Fruit fly (Drosophila melanogaster): ENCODE results near the gene Myb.

DNA sequence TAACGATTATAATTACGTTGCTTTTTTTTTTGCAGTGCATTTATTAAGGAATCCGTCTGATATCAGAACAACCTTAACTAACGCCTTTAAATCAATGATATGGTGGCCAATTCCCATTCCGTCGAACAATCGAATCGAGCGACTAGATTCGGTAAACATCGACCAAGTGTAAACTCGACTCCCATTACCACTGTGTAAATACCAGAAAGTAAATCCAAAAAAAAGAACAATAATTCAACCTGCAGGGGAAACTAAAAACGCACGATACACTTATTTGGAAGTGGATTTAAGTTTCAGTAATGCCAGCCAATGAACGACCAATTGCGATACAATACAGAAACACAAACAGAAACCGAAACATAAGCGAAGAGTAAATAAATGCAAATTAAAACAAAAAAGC lies 52.1 kb downstream of the Myb start:
- no peak for TF ChIP-seq OdsH (GFP tag; optimal IDR thresholded peaks at IDR 0.05)
- no peak for TF ChIP-seq esn (GFP tag; optimal IDR thresholded peaks at IDR 0.05)
- TF ChIP-seq CG7368 (GFP tag; optimal IDR thresholded peaks at IDR 0.05), result no peak
- no peak for TF ChIP-seq achi (GFP tag; optimal IDR thresholded peaks at IDR 0.05)
- TF ChIP-seq ss (GFP tag; optimal IDR thresholded peaks at IDR 0.05), result no peak

Measured in whole organism, prepupa.